Worm (Caenorhabditis elegans) whole organism, L1 larva: ENCODE measurements around the gene tig-2.
A peak's percentile ranks its signal among the peaks of the same experiment; 100 is the strongest.

Experiments used
- C04F5.9 ChIP-seq: sonication (generic microtip); optimal IDR thresholded peaks from 2 replicates; lab custom pipeline; 2016; ENCODE audit warnings: missing genetic modification characterization, missing compliant biosample characterization
- C16A3.4 ChIP-seq: fragments of 150-350 bp; optimal IDR thresholded peaks from 2 replicates; lab custom pipeline; 2014; ENCODE audit warnings: missing biosample characterization, missing genetic modification characterization
- C34B4.2 ChIP-seq: sonication (generic microtip); optimal IDR thresholded peaks from 2 replicates; lab custom pipeline; 2017; ENCODE audit warnings: mild to moderate bottlenecking, missing genetic modification characterization, missing compliant biosample characterization
- aha-1 ChIP-seq: fragments of 150-350 bp; optimal IDR thresholded peaks from 2 replicates; lab custom pipeline; 2014; ENCODE audit warnings: missing biosample characterization, missing genetic modification characterization
- blmp-1 ChIP-seq: fragments of 150-350 bp; optimal IDR thresholded peaks from 2 replicates; lab custom pipeline; 2014; ENCODE audit warnings: missing biosample characterization, missing genetic modification characterization
- ceh-63 ChIP-seq: fragments of 200-800 bp; sonication (Bioruptor generic); optimal IDR thresholded peaks from 2 replicates; lab custom pipeline; 2018; ENCODE audit warnings: mild to moderate bottlenecking, missing genetic modification characterization, missing compliant biosample characterization
- dpl-1 ChIP-seq, 3 experiments: fragments of 150-350 bp in 2 of 3; sonication (generic microtip) in 1 of 3; optimal IDR thresholded peaks; 2 replicates each; lab custom pipeline; 2014 to 2017; ENCODE audit warnings: missing biosample characterization in 3 of 3, missing genetic modification characterization in 3 of 3, missing genetic modification reagents in 3 of 3
- dsc-1 ChIP-seq: sonication (generic microtip); optimal IDR thresholded peaks from 2 replicates; lab custom pipeline; 2016; ENCODE audit warnings: mild to moderate bottlenecking, missing genetic modification characterization, missing compliant biosample characterization
- efl-1 ChIP-seq, 4 experiments: fragments of 150-350 bp; optimal IDR thresholded peaks in 3 of 4; peaks in 1 of 4; 1 replicate in 1 of 4; 2 replicates in 3 of 4; lab custom pipeline; 2014; ENCODE audit warnings: missing biosample characterization in 2 of 4, missing genetic modification characterization in 2 of 4, missing genetic modification reagents in 2 of 4
- egl-27 ChIP-seq, 2 experiments: fragments of 150-350 bp in 1 of 2; sonication (generic microtip); optimal IDR thresholded peaks; 3 replicates each; lab custom pipeline; 2017 to 2018; ENCODE audit warnings: missing biosample characterization in 2 of 2, missing genetic modification characterization in 2 of 2, missing genetic modification reagents in 2 of 2
- elt-2 ChIP-seq: sonication (generic microtip); optimal IDR thresholded peaks from 2 replicates; lab custom pipeline; 2016; ENCODE audit warnings: missing genetic modification characterization, mild to moderate bottlenecking, inconsistent platforms, missing compliant biosample characterization, missing genetic modification reagents
- fkh-10 ChIP-seq: sonication (generic microtip); optimal IDR thresholded peaks from 2 replicates; lab custom pipeline; 2017; ENCODE audit warnings: missing biosample characterization, missing genetic modification reagents, missing genetic modification characterization
- fkh-4 ChIP-seq: sonication (generic microtip); optimal IDR thresholded peaks from 2 replicates; lab custom pipeline; 2016; ENCODE audit warnings: missing compliant biosample characterization, missing genetic modification characterization, borderline replicate concordance
- hpl-2 ChIP-seq: fragments of 150-350 bp; optimal IDR thresholded peaks from 2 replicates; lab custom pipeline; 2014; ENCODE audit warnings: missing biosample characterization, missing genetic modification reagents, missing genetic modification characterization
- isw-1 ChIP-seq: fragments of 200-800 bp; sonication (Bioruptor generic); IDR thresholded peaks from 2 replicates; pipeline ENCODE4 v1.3.6; 2022; ENCODE audit warnings: missing genetic modification characterization, missing compliant biosample characterization
- jun-1 ChIP-seq: fragments of 150-350 bp; optimal IDR thresholded peaks from 2 replicates; lab custom pipeline; 2014; ENCODE audit warnings: missing biosample characterization, missing genetic modification reagents, missing genetic modification characterization
- lin-14 ChIP-seq: fragments of 200-800 bp; sonication (Bioruptor generic); optimal IDR thresholded peaks from 2 replicates; lab custom pipeline; 2018; ENCODE audit warnings: mild to moderate bottlenecking, missing genetic modification characterization, moderate library complexity, missing compliant biosample characterization
- lin-15B ChIP-seq: fragments of 150-350 bp; sonication (generic microtip); optimal IDR thresholded peaks from 3 replicates; lab custom pipeline; 2014; ENCODE audit warnings: missing biosample characterization, missing genetic modification characterization
- lin-39 ChIP-seq: fragments of 150-350 bp; optimal IDR thresholded peaks from 2 replicates; lab custom pipeline; 2014; ENCODE audit warnings: missing biosample characterization, missing genetic modification reagents, missing genetic modification characterization
- lir-3 ChIP-seq: sonication (generic microtip); optimal IDR thresholded peaks from 2 replicates; lab custom pipeline; 2016; ENCODE audit warnings: mild to moderate bottlenecking, missing genetic modification characterization, moderate library complexity, missing compliant biosample characterization; ENCODE audit not compliant: poor library complexity
- lsy-2 ChIP-seq, 2 experiments: fragments of 150-350 bp; optimal IDR thresholded peaks; 2 replicates each; lab custom pipeline; 2014; ENCODE audit warnings: missing biosample characterization in 2 of 2, missing genetic modification characterization in 2 of 2
- mdl-1 ChIP-seq, 2 experiments: fragments of 150-350 bp; optimal IDR thresholded peaks; 2 replicates each; lab custom pipeline; 2014 to 2017; ENCODE audit warnings: missing biosample characterization in 2 of 2, missing genetic modification characterization in 2 of 2, inconsistent platforms in 1 of 2
- mef-2 ChIP-seq: fragments of 150-350 bp; optimal IDR thresholded peaks from 2 replicates; lab custom pipeline; 2014; ENCODE audit warnings: missing biosample characterization, missing genetic modification characterization
- nhr-11 ChIP-seq: fragments of 150-350 bp; optimal IDR thresholded peaks from 2 replicates; lab custom pipeline; 2014; ENCODE audit warnings: missing biosample characterization, missing genetic modification characterization
- nhr-12 ChIP-seq: sonication (generic microtip); optimal IDR thresholded peaks from 2 replicates; lab custom pipeline; 2017; ENCODE audit warnings: missing biosample characterization, missing genetic modification characterization
- nhr-19 ChIP-seq: fragments of 200-800 bp; sonication (Bioruptor generic); conservative IDR thresholded peaks from 2 replicates; pipeline ENCODE4 v1.3.6; 2022; ENCODE audit warnings: missing genetic modification characterization, missing compliant biosample characterization
- nhr-20 ChIP-seq: sonication (generic microtip); optimal IDR thresholded peaks from 2 replicates; lab custom pipeline; 2016; ENCODE audit warnings: mild to moderate bottlenecking, missing genetic modification characterization, missing compliant biosample characterization
- nhr-28 ChIP-seq: fragments of 150-350 bp; optimal IDR thresholded peaks from 2 replicates; lab custom pipeline; 2014; ENCODE audit warnings: missing biosample characterization, missing genetic modification characterization
- nhr-47 ChIP-seq: sonication (generic microtip); optimal IDR thresholded peaks from 2 replicates; lab custom pipeline; 2016; ENCODE audit warnings: mild to moderate bottlenecking, missing genetic modification characterization, moderate library complexity, missing compliant biosample characterization
- nhr-71 ChIP-seq: sonication (generic microtip); optimal IDR thresholded peaks from 2 replicates; lab custom pipeline; 2016; ENCODE audit warnings: mild to moderate bottlenecking, missing genetic modification characterization, moderate library complexity, missing compliant biosample characterization
- nhr-76 ChIP-seq: sonication (generic microtip); optimal IDR thresholded peaks from 2 replicates; lab custom pipeline; 2017; ENCODE audit warnings: missing biosample characterization, missing genetic modification characterization
- nhr-85 ChIP-seq: sonication (generic microtip); peaks from one replicate; lab custom pipeline; 2016; ENCODE audit warnings: missing genetic modification characterization, inconsistent platforms, missing compliant biosample characterization
- nhr-90 ChIP-seq: sonication (generic microtip); optimal IDR thresholded peaks from 2 replicates; lab custom pipeline; 2016; ENCODE audit warnings: mild to moderate bottlenecking, missing genetic modification characterization, missing compliant biosample characterization; ENCODE audit not compliant: poor library complexity
- pag-3 ChIP-seq: sonication (generic microtip); optimal IDR thresholded peaks from 2 replicates; lab custom pipeline; 2017; ENCODE audit warnings: missing genetic modification characterization, mild to moderate bottlenecking, missing compliant biosample characterization, antibody characterized with exemption, borderline replicate concordance; ENCODE audit not compliant: insufficient read depth
- pax-3 ChIP-seq: fragments of 200-800 bp; sonication (Bioruptor generic); optimal IDR thresholded peaks from 2 replicates; lab custom pipeline; 2018; ENCODE audit warnings: mild to moderate bottlenecking, missing genetic modification characterization, moderate library complexity, missing compliant biosample characterization
- pqm-1 ChIP-seq: sonication (generic microtip); optimal IDR thresholded peaks from 3 replicates; lab custom pipeline; 2017; ENCODE audit warnings: missing biosample characterization, missing genetic modification characterization
- rnt-1 ChIP-seq: sonication (generic microtip); optimal IDR thresholded peaks from 2 replicates; lab custom pipeline; 2016; ENCODE audit warnings: mild to moderate bottlenecking, missing genetic modification characterization, moderate library complexity, missing compliant biosample characterization
- snu-23 ChIP-seq: sonication (generic microtip); optimal IDR thresholded peaks from 2 replicates; lab custom pipeline; 2016; ENCODE audit warnings: missing genetic modification characterization, missing compliant biosample characterization
- sox-4 ChIP-seq: sonication (generic microtip); optimal IDR thresholded peaks from 2 replicates; lab custom pipeline; 2016; ENCODE audit warnings: missing genetic modification characterization, missing compliant biosample characterization
- sup-37 ChIP-seq: fragments of 200-800 bp; sonication (Bioruptor generic); optimal IDR thresholded peaks from 2 replicates; lab custom pipeline; 2018; ENCODE audit warnings: mild to moderate bottlenecking, missing genetic modification characterization, missing compliant biosample characterization
- swsn-7 ChIP-seq: sonication (generic microtip); optimal IDR thresholded peaks from 2 replicates; lab custom pipeline; 2016; ENCODE audit warnings: missing genetic modification characterization, missing compliant biosample characterization
- tbx-2 ChIP-seq: sonication (generic microtip); optimal IDR thresholded peaks from 2 replicates; lab custom pipeline; 2016; ENCODE audit warnings: missing genetic modification characterization, missing compliant biosample characterization
- unc-130 ChIP-seq: fragments of 150-350 bp; optimal IDR thresholded peaks from 2 replicates; lab custom pipeline; 2017; ENCODE audit warnings: missing biosample characterization, missing genetic modification characterization, inconsistent platforms
- unc-30 ChIP-seq: sonication (generic microtip); optimal IDR thresholded peaks from 2 replicates; lab custom pipeline; 2017; ENCODE audit warnings: missing biosample characterization, missing genetic modification characterization
- unc-86 ChIP-seq: sonication (generic microtip); optimal IDR thresholded peaks from 2 replicates; lab custom pipeline; 2016; ENCODE audit warnings: missing genetic modification characterization, missing compliant biosample characterization
- unc-98 ChIP-seq: fragments of 200-800 bp; sonication (Bioruptor generic); IDR thresholded peaks from 2 replicates; pipeline ENCODE4 v1.3.6; 2022; ENCODE audit warnings: missing genetic modification characterization, missing compliant biosample characterization
- vab-15 ChIP-seq: sonication (generic microtip); optimal IDR thresholded peaks from 2 replicates; lab custom pipeline; 2017; ENCODE audit warnings: missing genotype, mild to moderate bottlenecking, missing genetic modification characterization, missing compliant biosample characterization
- ztf-4 ChIP-seq: fragments of 150-350 bp; optimal IDR thresholded peaks from 2 replicates; lab custom pipeline; 2014; ENCODE audit warnings: missing biosample characterization, missing genetic modification characterization

Gene tig-2

ce11 chrV:4694466-4695092 lies 35.4 kb downstream of the tig-2 start:
- TF ChIP-seq lsy-2 (tag; optimal IDR thresholded peaks at IDR 0.05; lab: Kevin White, UChicago) (peak; percentile 9 to 62), tbx-2 (tag; lab: Kevin White, UChicago) (peak; percentile 14), lir-3 (peak; percentile 57), nhr-85 (tag; lab: Kevin White, UChicago) (peak; percentile 66), ztf-4 (tag; lab: Kevin White, UChicago) (peak; percentile 24), mdl-1 (tag; optimal IDR thresholded peaks at IDR 0.05; lab: Kevin White, UChicago) (peak in 1 of 2 experiments; percentile 23), snu-23 (GFP tag; lab: Kevin White, UChicago) (peak; percentile 11), blmp-1 (tag; lab: Kevin White, UChicago) (peak; percentile 16), fkh-4 (tag; lab: Kevin White, UChicago) (no peak), rnt-1 (tag; lab: Kevin White, UChicago) (peak; percentile 15), nhr-90 (no peak), lin-39 (tag; lab: Kevin White, UChicago) (peak; percentile 27), nhr-12 (tag; lab: Kevin White, UChicago) (no peak), nhr-11 (tag; lab: Kevin White, UChicago) (peak; percentile 55), jun-1 (no peak), vab-15 (tag; lab: Kevin White, UChicago) (peak; percentile 68), C04F5.9 (no peak), lin-14 (peak; percentile 56), sup-37 (GFP tag; lab: Kevin White, UChicago) (peak; percentile 43), hpl-2 (GFP tag; lab: Kevin White, UChicago) (no peak), swsn-7 (tag; lab: Kevin White, UChicago) (no peak), nhr-76 (tag; lab: Kevin White, UChicago) (no peak), nhr-20 (tag; lab: Kevin White, UChicago) (peak; percentile 35), nhr-47 (tag; lab: Kevin White, UChicago) (no peak), nhr-71 (tag; lab: Kevin White, UChicago) (peak; percentile 65), nhr-19 (GFP tag; lab: Robert Waterston, UW) (peak; percentile 46), pax-3 (tag; lab: Kevin White, UChicago) (no peak), efl-1 (optimal IDR thresholded peaks at IDR 0.05; lab: Kevin White, UChicago) (no peak), efl-1 (GFP tag; optimal IDR thresholded peaks at IDR 0.05 in 1 of 2; lab: Kevin White, UChicago) (peak in 1 of 2 experiments; percentile 84)

- TF ChIP-seq pqm-1 (tag; lab: Kevin White, UChicago) (no peak), sup-37 (GFP tag; lab: Kevin White, UChicago) (no peak), fkh-10 (GFP tag; lab: Kevin White, UChicago) (no peak), nhr-76 (tag; lab: Kevin White, UChicago) (no peak), lin-14 (peak; percentile 69), unc-86 (tag; lab: Kevin White, UChicago) (no peak), hpl-2 (GFP tag; lab: Kevin White, UChicago) (no peak), mef-2 (no peak), lsy-2 (tag; optimal IDR thresholded peaks at IDR 0.05; lab: Kevin White, UChicago) (peak; percentile 28 to 56), ztf-4 (tag; lab: Kevin White, UChicago) (no peak), tbx-2 (tag; lab: Kevin White, UChicago) (peak; percentile 46), snu-23 (GFP tag; lab: Kevin White, UChicago) (peak; percentile 28), egl-27 (tag; optimal IDR thresholded peaks at IDR 0.05; lab: Kevin White, UChicago) (no peak), dsc-1 (no peak), dpl-1 (GFP tag; optimal IDR thresholded peaks at IDR 0.05; lab: Kevin White, UChicago) (no peak), aha-1 (tag; lab: Kevin White, UChicago) (no peak), nhr-19 (GFP tag; lab: Robert Waterston, UW) (peak; percentile 39; the same call in 1 of the 2 replicates), pax-3 (tag; lab: Kevin White, UChicago) (no peak), unc-130 (peak; percentile 32), isw-1 (GFP tag; lab: Robert Waterston, UW) (no peak), sox-4 (no peak), nhr-28 (tag; lab: Kevin White, UChicago) (no peak), elt-2 (tag; lab: Kevin White, UChicago) (no peak), mdl-1 (tag; optimal IDR thresholded peaks at IDR 0.05; lab: Kevin White, UChicago) (peak in 1 of 2 experiments; percentile 27), nhr-90 (no peak), unc-98 (GFP tag; lab: Robert Waterston, UW) (no peak), nhr-20 (tag; lab: Kevin White, UChicago) (peak; percentile 61), pag-3 (tag; lab: Kevin White, UChicago) (no peak), rnt-1 (tag; lab: Kevin White, UChicago) (peak; percentile 69), lin-15B (tag; lab: Kevin White, UChicago) (no peak), ceh-63 (no peak), unc-30 (tag; lab: Kevin White, UChicago) (no peak), nhr-71 (tag; lab: Kevin White, UChicago) (peak; percentile 64), C16A3.4 (tag; lab: Kevin White, UChicago) (no peak), C34B4.2 (tag; lab: Kevin White, UChicago) (no peak)
These were observed 36.7 kb downstream of the tig-2 start for ce11 chrV:4693282-4693588.
